Worm (Caenorhabditis elegans) whole organism, L1 larva: Measurements from ENCODE around the gene smoc-1.

Source experiments
- aha-1 ChIP-seq: fragments of 150-350 bp; optimal IDR thresholded peaks from 2 replicates; lab custom pipeline; 2014; ENCODE audit warnings: missing biosample characterization, missing genetic modification characterization
- blmp-1 ChIP-seq: fragments of 150-350 bp; optimal IDR thresholded peaks from 2 replicates; lab custom pipeline; 2014; ENCODE audit warnings: missing biosample characterization, missing genetic modification characterization
- elt-2 ChIP-seq: sonication (generic microtip); optimal IDR thresholded peaks from 2 replicates; lab custom pipeline; 2016; ENCODE audit warnings: missing genetic modification characterization, mild to moderate bottlenecking, inconsistent platforms, missing compliant biosample characterization, missing genetic modification reagents
- fkh-8 ChIP-seq: sonication (generic microtip); optimal IDR thresholded peaks from 2 replicates; lab custom pipeline; 2016; ENCODE audit warnings: mild to moderate bottlenecking, missing genetic modification characterization, missing compliant biosample characterization
- lin-14 ChIP-seq: fragments of 200-800 bp; sonication (Bioruptor generic); optimal IDR thresholded peaks from 2 replicates; lab custom pipeline; 2018; ENCODE audit warnings: mild to moderate bottlenecking, missing genetic modification characterization, moderate library complexity, missing compliant biosample characterization
- lin-15B ChIP-seq: fragments of 150-350 bp; sonication (generic microtip); optimal IDR thresholded peaks from 3 replicates; lab custom pipeline; 2014; ENCODE audit warnings: missing biosample characterization, missing genetic modification characterization
- nhr-19 ChIP-seq: fragments of 200-800 bp; sonication (Bioruptor generic); conservative IDR thresholded peaks from 2 replicates; pipeline ENCODE4 v1.3.6; 2022; ENCODE audit warnings: missing genetic modification characterization, missing compliant biosample characterization
- nhr-28 ChIP-seq: fragments of 150-350 bp; optimal IDR thresholded peaks from 2 replicates; lab custom pipeline; 2014; ENCODE audit warnings: missing biosample characterization, missing genetic modification characterization
- nhr-47 ChIP-seq: sonication (generic microtip); optimal IDR thresholded peaks from 2 replicates; lab custom pipeline; 2016; ENCODE audit warnings: mild to moderate bottlenecking, missing genetic modification characterization, moderate library complexity, missing compliant biosample characterization
- nhr-85 ChIP-seq: sonication (generic microtip); peaks from one replicate; lab custom pipeline; 2016; ENCODE audit warnings: missing genetic modification characterization, inconsistent platforms, missing compliant biosample characterization
- ztf-11 ChIP-seq, 2 experiments: sonication (generic microtip); optimal IDR thresholded peaks; 2 replicates each; lab custom pipeline; 2016 to 2017; ENCODE audit warnings: missing genetic modification characterization in 2 of 2, missing biosample characterization in 1 of 2, missing compliant biosample characterization in 1 of 2

The smoc-1 gene

DNA sequence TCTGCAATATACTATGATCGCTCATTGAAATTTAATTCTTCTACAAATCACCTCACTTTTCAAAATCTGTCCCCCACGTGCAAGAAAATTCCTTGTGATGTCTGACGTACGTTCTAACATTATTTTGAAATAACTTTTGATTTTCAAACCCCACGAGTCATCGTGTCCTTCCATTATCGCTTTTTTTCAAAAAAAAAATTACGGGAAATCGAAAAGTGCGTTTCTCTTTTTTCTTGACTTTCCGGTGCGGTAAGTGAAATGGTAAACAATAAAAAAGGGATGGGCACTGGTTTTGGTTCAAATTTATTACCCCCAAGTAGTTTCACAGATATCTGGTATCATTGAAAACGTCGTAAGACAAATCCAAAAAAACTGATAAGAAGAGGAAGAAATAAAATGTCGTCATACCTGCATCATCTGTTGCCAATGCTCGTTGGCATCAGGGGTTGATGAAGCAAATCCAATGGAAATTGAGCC, 46.1 kb downstream of the smoc-1 start (continued):
- no peak for TF ChIP-seq elt-2 (tag; lab: Kevin White, UChicago)
- TF ChIP-seq ztf-11 (tag; optimal IDR thresholded peaks at IDR 0.05; lab: Kevin White, UChicago), result no peak
- TF ChIP-seq fkh-8, result no peak
- no peak for TF ChIP-seq nhr-28 (tag; lab: Kevin White, UChicago)
- peak; percentile 62 for TF ChIP-seq nhr-19 (GFP tag; lab: Robert Waterston, UW)
- peak; percentile 49 for TF ChIP-seq nhr-47
- peak; percentile 66 for TF ChIP-seq lin-14 (GFP tag; lab: Kevin White, UChicago)
- TF ChIP-seq blmp-1 (tag; lab: Kevin White, UChicago), result peak; percentile 85
- TF ChIP-seq lin-15B (tag; lab: Kevin White, UChicago), result no peak
- no peak for TF ChIP-seq aha-1 (tag; lab: Kevin White, UChicago)
- TF ChIP-seq nhr-85 (tag; lab: Kevin White, UChicago), result peak; percentile 95
- TF ChIP-seq, all 84 proteins: peak for 16
